Comparison of ENCODE assay signal across 2 worm cellular contexts in genomic region chrV:12909544-12910157, ce11.
A peak's percentile ranks its signal among the peaks of the same experiment; 100 is the strongest.
TF ChIP-seq lines count a peak whose summit lies in the region.

Gene nid-1, plus strand, starts transcription at chrV:12910107.

TF ChIP-seq in whole organism, L2 larva, 48 proteins besides CTCF, POLR2A, EP300 and RAD21 (continued from another document):
- TF ChIP-seq lin-11 (tag; optimal IDR thresholded peaks at IDR 0.05; lab: Kevin White, UChicago) = no peak
- TF ChIP-seq nhr-21 (tag; optimal IDR thresholded peaks at IDR 0.05; lab: Kevin White, UChicago) = no peak
- TF ChIP-seq nhr-12 (tag; optimal IDR thresholded peaks at IDR 0.05; lab: Kevin White, UChicago) = no peak
- TF ChIP-seq ztf-1 (GFP tag; conservative IDR thresholded peaks at IDR 0.05; lab: Robert Waterston, UW) = no peak
- peak; percentile 51 for TF ChIP-seq sma-9 (GFP tag; optimal IDR thresholded peaks at IDR 0.05; lab: Kevin White, UChicago)
- no peak for TF ChIP-seq sma-9 (tag; optimal IDR thresholded peaks at IDR 0.05; lab: Kevin White, UChicago)
- no peak for TF ChIP-seq mbf-1 (tag; optimal IDR thresholded peaks at IDR 0.05; lab: Kevin White, UChicago)

TF ChIP-seq in whole organism, L4 larva, 104 proteins besides CTCF, POLR2A, EP300 and RAD21 (continued from another document):
- TF ChIP-seq unc-130 (GFP tag; optimal IDR thresholded peaks at IDR 0.05; lab: Kevin White, UChicago) (no peak), D1046.2 (GFP tag; IDR thresholded peaks at IDR 0.05; lab: Robert Waterston, UW) (no peak), nhr-77 (tag; optimal IDR thresholded peaks at IDR 0.05; lab: Kevin White, UChicago) (peak; percentile 16), attf-4 (tag; optimal IDR thresholded peaks at IDR 0.05; lab: Kevin White, UChicago) (no peak), dmd-6 (GFP tag; IDR thresholded peaks at IDR 0.05; lab: Robert Waterston, UW) (peak; percentile 76)
